Worm (Caenorhabditis elegans): ENCODE results near the gene sek-1.

DNA sequence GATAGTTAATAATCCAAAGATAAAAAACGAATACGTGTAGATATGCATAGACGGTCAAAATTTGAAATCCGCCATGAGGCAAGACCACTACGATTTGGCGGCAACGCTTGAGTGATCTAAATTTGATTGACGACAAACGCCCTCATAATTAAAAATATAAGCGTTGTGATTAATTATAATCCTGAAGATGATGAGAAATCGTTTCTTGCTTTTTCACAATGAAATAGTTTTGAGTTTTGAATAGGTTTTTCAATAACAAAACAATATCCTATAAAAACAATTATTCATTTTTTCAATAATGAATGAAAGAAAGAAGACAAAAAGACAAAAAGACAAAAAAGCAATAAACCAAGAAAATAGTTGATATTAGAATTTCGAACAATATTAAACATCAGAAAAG is 30.9 kb downstream of the sek-1 start, which contains the start of gene C54D2.6:
- TF ChIP-seq lin-54 (GFP tag; optimal IDR thresholded peaks at IDR 0.05) = no peak
- no peak for TF ChIP-seq nfya-1 (tag; optimal IDR thresholded peaks at IDR 0.05; ENCODE audit: borderline replicate concordance, insufficient read depth)
- no peak for TF ChIP-seq pha-4 (tag; optimal IDR thresholded peaks at IDR 0.05)
- TF ChIP-seq lir-1 (GFP tag; conservative IDR thresholded peaks at IDR 0.05) = no peak
- TF ChIP-seq repo-1 (tag; optimal IDR thresholded peaks at IDR 0.05) = no peak
